In the genomic region with DNA sequence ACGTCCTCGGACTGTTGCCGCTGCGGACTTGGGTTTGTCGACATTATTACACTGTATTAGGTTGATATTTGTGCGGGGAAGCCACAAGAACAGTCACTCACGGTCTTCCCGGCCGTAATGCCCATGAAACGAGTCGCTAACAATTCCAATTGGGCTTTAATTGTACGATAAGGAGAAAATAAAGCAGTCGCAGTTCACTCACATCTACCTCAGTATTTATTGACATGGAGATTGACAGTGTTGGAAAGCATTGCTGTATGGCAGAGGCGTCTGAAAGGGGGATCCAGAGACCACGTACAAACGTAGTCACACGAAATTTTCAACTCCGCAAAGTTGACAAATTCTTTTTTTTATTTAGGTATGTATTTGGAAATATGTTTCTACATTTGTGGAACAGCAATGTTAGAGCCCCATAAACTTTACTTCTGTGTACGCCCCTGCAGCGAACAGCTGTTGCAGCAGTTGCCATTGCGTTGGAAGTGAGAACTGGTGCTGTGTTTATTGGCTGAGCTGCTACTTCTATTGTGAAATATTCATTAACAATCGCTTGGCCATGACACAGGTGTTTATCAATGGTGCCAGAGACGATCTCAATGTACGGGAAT, we compare ENCODE assay signal across 1 fruit fly cellular context.
A peak's percentile ranks its signal among the peaks of the same experiment; 100 is the strongest.
TF ChIP-seq lines count a peak whose summit lies in the region.

CG8372 (minus strand) TSS at position 237 of the 605 bp plus-strand sequence.
CG8360 (plus strand) TSS at position 294 of the 605 bp plus-strand sequence.

TF ChIP-seq in whole organism, embryonic, 481 proteins besides CTCF, POLR2A, EP300 and RAD21 (continued from another document and continues in another):
- TF ChIP-seq chinmo (GFP tag; IDR thresholded peaks at IDR 0.05; lab: Robert Waterston, UW; ENCODE audit: partially characterized antibody): 0 out of 4 replicates have a peak, but pooled peaks have one; percentile 73
- peak; percentile 97 for TF ChIP-seq odd (GFP tag; optimal IDR thresholded peaks at IDR 0.05; lab: Kevin White, UChicago)
- peak; percentile 90 for TF ChIP-seq fd102C (GFP tag; optimal IDR thresholded peaks at IDR 0.05; lab: Kevin White, UChicago)
- peak; percentile 99 for TF ChIP-seq caup (GFP tag; optimal IDR thresholded peaks at IDR 0.05; lab: Kevin White, UChicago; ENCODE audit: severe bottlenecking)
- TF ChIP-seq dysf (GFP tag; IDR thresholded peaks at IDR 0.05; lab: Robert Waterston, UW): peak; percentile 99
- peak; percentile 97 for TF ChIP-seq Nf-YA (GFP tag; IDR thresholded peaks at IDR 0.05; lab: Robert Waterston, UW)
- no peak for TF ChIP-seq CG7963 (GFP tag; IDR thresholded peaks at IDR 0.05; lab: Robert Waterston, UW; ENCODE audit: partially characterized antibody)
- TF ChIP-seq CG10274 (GFP tag; optimal IDR thresholded peaks at IDR 0.05; lab: Kevin White, UChicago): peak; percentile 94
- TF ChIP-seq dm (GFP tag; optimal IDR thresholded peaks at IDR 0.05; lab: Kevin White, UChicago): peak; percentile 98
- TF ChIP-seq gfzf (GFP tag; optimal IDR thresholded peaks at IDR 0.05; lab: Kevin White, UChicago): peak; percentile 46
- TF ChIP-seq CG12942 (GFP tag; optimal IDR thresholded peaks at IDR 0.05; lab: Kevin White, UChicago): peak; percentile 99
- peak; percentile 99 for TF ChIP-seq Six4 (GFP tag; optimal IDR thresholded peaks at IDR 0.05; lab: Kevin White, UChicago)
- peak; percentile 98 for TF ChIP-seq Dbx (GFP tag; IDR thresholded peaks at IDR 0.05; lab: Robert Waterston, UW)
- peak; percentile 99 for TF ChIP-seq stc (GFP tag; IDR thresholded peaks at IDR 0.05; lab: Robert Waterston, UW)
- TF ChIP-seq eve (GFP tag; optimal IDR thresholded peaks at IDR 0.05; lab: Kevin White, UChicago): peak in 1 of 2 experiments; percentile 46
- peak; percentile 97 for TF ChIP-seq CG15601 (tag; optimal IDR thresholded peaks at IDR 0.05; lab: Kevin White, UChicago)
- TF ChIP-seq Oli (tag; optimal IDR thresholded peaks at IDR 0.05; lab: Kevin White, UChicago): peak; percentile 99
- TF ChIP-seq trem (tag; optimal IDR thresholded peaks at IDR 0.05; lab: Kevin White, UChicago): peak; percentile 96
- peak; percentile 99 for TF ChIP-seq CG4617 (GFP tag; optimal IDR thresholded peaks at IDR 0.05; lab: Kevin White, UChicago; ENCODE audit: borderline replicate concordance)
- peak; percentile 98 for TF ChIP-seq CG7556 (GFP tag; optimal IDR thresholded peaks at IDR 0.05; lab: Kevin White, UChicago)
- TF ChIP-seq unpg (GFP tag; optimal IDR thresholded peaks at IDR 0.05; lab: Kevin White, UChicago): peak; percentile 99
- peak; percentile 98 for TF ChIP-seq CG4854 (GFP tag; optimal IDR thresholded peaks at IDR 0.05; lab: Kevin White, UChicago)
- peak; percentile 100 for TF ChIP-seq vvl (GFP tag; IDR thresholded peaks at IDR 0.05; lab: Robert Waterston, UW)
- TF ChIP-seq Fer1 (GFP tag; optimal IDR thresholded peaks at IDR 0.05; lab: Kevin White, UChicago): peak; percentile 99
- peak; percentile 95 for TF ChIP-seq Neu2 (GFP tag; optimal IDR thresholded peaks at IDR 0.05; lab: Kevin White, UChicago; ENCODE audit: borderline replicate concordance)
- TF ChIP-seq CG17328 (GFP tag; IDR thresholded peaks at IDR 0.05; lab: Robert Waterston, UW): peak; percentile 99
- TF ChIP-seq otp (GFP tag; IDR thresholded peaks at IDR 0.05; lab: Robert Waterston, UW): peak; percentile 99
- TF ChIP-seq tap (tag; optimal IDR thresholded peaks at IDR 0.05; lab: Kevin White, UChicago): peak; percentile 98
- no peak for TF ChIP-seq CG8478 (optimal IDR thresholded peaks at IDR 0.05; lab: Kevin White, UChicago)
- peak; percentile 95 for TF ChIP-seq CG6683 (GFP tag; optimal IDR thresholded peaks at IDR 0.05; lab: Kevin White, UChicago)
- peak; percentile 98 for TF ChIP-seq btn (GFP tag; optimal IDR thresholded peaks at IDR 0.05; lab: Kevin White, UChicago)
- peak; percentile 99 for TF ChIP-seq Mrtf (GFP tag; IDR thresholded peaks at IDR 0.05; lab: Robert Waterston, UW)
- peak; percentile 72 for TF ChIP-seq Sry-β (GFP tag; optimal IDR thresholded peaks at IDR 0.05; lab: Kevin White, UChicago)
- no peak for TF ChIP-seq pan (optimal IDR thresholded peaks at IDR 0.05; lab: Kevin White, UChicago)
- peak in 1 of 2 experiments; percentile 100 for TF ChIP-seq pan (GFP tag; optimal IDR thresholded peaks at IDR 0.05 in 1 of 2, IDR thresholded peaks at IDR 0.05 in 1 of 2)
- TF ChIP-seq CG13624 (GFP tag; optimal IDR thresholded peaks at IDR 0.05; lab: Kevin White, UChicago): peak; percentile 99
- TF ChIP-seq Hey (tag; optimal IDR thresholded peaks at IDR 0.05; lab: Kevin White, UChicago): peak; percentile 93
- peak; percentile 99 for TF ChIP-seq HLH54F (GFP tag; optimal IDR thresholded peaks at IDR 0.05; lab: Kevin White, UChicago)
- TF ChIP-seq wek (GFP tag; optimal IDR thresholded peaks at IDR 0.05; lab: Kevin White, UChicago): peak; percentile 91
- peak; percentile 87 for TF ChIP-seq CG30020 (tag; optimal IDR thresholded peaks at IDR 0.05; lab: Kevin White, UChicago)
- TF ChIP-seq sisA (GFP tag; IDR thresholded peaks at IDR 0.05; lab: Robert Waterston, UW): peak; percentile 99
- no peak for TF ChIP-seq Lpt (GFP tag; optimal IDR thresholded peaks at IDR 0.05; lab: Kevin White, UChicago)
- peak; percentile 99 for TF ChIP-seq tup (GFP tag; optimal IDR thresholded peaks at IDR 0.05; lab: Kevin White, UChicago)
- peak; percentile 94 for TF ChIP-seq ssp (GFP tag; IDR thresholded peaks at IDR 0.05; lab: Robert Waterston, UW)
- peak; percentile 98 for TF ChIP-seq p53 (GFP tag; optimal IDR thresholded peaks at IDR 0.05; lab: Kevin White, UChicago)
- peak; percentile 97 for TF ChIP-seq CG31388 (GFP tag; optimal IDR thresholded peaks at IDR 0.05; lab: Kevin White, UChicago)
- TF ChIP-seq CG2875 (GFP tag; optimal IDR thresholded peaks at IDR 0.05; lab: Kevin White, UChicago): peak; percentile 98
- TF ChIP-seq CG7987 (GFP tag; optimal IDR thresholded peaks at IDR 0.05; lab: Kevin White, UChicago): peak; percentile 97
- TF ChIP-seq zen2 (GFP tag; IDR thresholded peaks at IDR 0.05; lab: Robert Waterston, UW; ENCODE audit: partially characterized antibody): no peak
- peak; percentile 98 for TF ChIP-seq CG18476 (GFP tag; optimal IDR thresholded peaks at IDR 0.05; lab: Kevin White, UChicago)
- TF ChIP-seq ato (GFP tag; IDR thresholded peaks at IDR 0.05; lab: Robert Waterston, UW; ENCODE audit: partially characterized antibody): peak; percentile 44; the same call in 1 of the 2 replicates
- peak; percentile 97 for TF ChIP-seq CG17385 (GFP tag; optimal IDR thresholded peaks at IDR 0.05; lab: Kevin White, UChicago)
- no peak for TF ChIP-seq CG14860 (GFP tag; IDR thresholded peaks at IDR 0.05; lab: Robert Waterston, UW; ENCODE audit: partially characterized antibody)
- TF ChIP-seq fd64A (GFP tag; optimal IDR thresholded peaks at IDR 0.05; lab: Kevin White, UChicago): peak; percentile 96
- no peak for TF ChIP-seq hkb (optimal IDR thresholded peaks at IDR 0.05; lab: Kevin White, UChicago)
- TF ChIP-seq hkb (GFP tag; IDR thresholded peaks at IDR 0.05; lab: Robert Waterston, UW): peak; percentile 99
- TF ChIP-seq jumu (GFP tag; optimal IDR thresholded peaks at IDR 0.05; lab: Kevin White, UChicago): peak; percentile 99
- TF ChIP-seq luna (GFP tag; optimal IDR thresholded peaks at IDR 0.05; lab: Kevin White, UChicago): peak; percentile 97
- TF ChIP-seq CG12659 (GFP tag; optimal IDR thresholded peaks at IDR 0.05; lab: Kevin White, UChicago): peak; percentile 99
- peak; percentile 98 for TF ChIP-seq org-1 (GFP tag; optimal IDR thresholded peaks at IDR 0.05; lab: Kevin White, UChicago)
- peak; percentile 99 for TF ChIP-seq H2.0 (GFP tag; IDR thresholded peaks at IDR 0.05; lab: Robert Waterston, UW)
- peak; percentile 97 for TF ChIP-seq CG1024 (GFP tag; IDR thresholded peaks at IDR 0.05; lab: Robert Waterston, UW)
- peak; percentile 97 for TF ChIP-seq CG10565 (GFP tag; optimal IDR thresholded peaks at IDR 0.05; lab: Kevin White, UChicago)
- peak; percentile 90 to 95 for TF ChIP-seq crp (GFP tag; optimal IDR thresholded peaks at IDR 0.05; lab: Kevin White, UChicago)
- TF ChIP-seq D (optimal IDR thresholded peaks at IDR 0.05; lab: Kevin White, UChicago): no peak
- TF ChIP-seq D (GFP tag; optimal IDR thresholded peaks at IDR 0.05; lab: Kevin White, UChicago): peak; percentile 98
- TF ChIP-seq NC2β (GFP tag; optimal IDR thresholded peaks at IDR 0.05; lab: Kevin White, UChicago): peak; percentile 98
- TF ChIP-seq CG2129 (GFP tag; IDR thresholded peaks at IDR 0.05; lab: Robert Waterston, UW; ENCODE audit: partially characterized antibody): no peak
- peak; percentile 93 for TF ChIP-seq CG18011 (GFP tag; optimal IDR thresholded peaks at IDR 0.05; lab: Kevin White, UChicago)
- no peak; the same call in 1 of the 2 replicates for TF ChIP-seq hbn (GFP tag; IDR thresholded peaks at IDR 0.05; lab: Robert Waterston, UW; ENCODE audit: partially characterized antibody)
- TF ChIP-seq CG3065 (GFP tag; optimal IDR thresholded peaks at IDR 0.05; lab: Kevin White, UChicago): peak; percentile 97
- peak; percentile 97 for TF ChIP-seq CG6854 (GFP tag; optimal IDR thresholded peaks at IDR 0.05; lab: Kevin White, UChicago)
- peak; percentile 99 for TF ChIP-seq Gug (GFP tag; IDR thresholded peaks at IDR 0.05; lab: Robert Waterston, UW)
- peak; percentile 98 for TF ChIP-seq CG17829 (tag; optimal IDR thresholded peaks at IDR 0.05; lab: Kevin White, UChicago)
- TF ChIP-seq fru (optimal IDR thresholded peaks at IDR 0.05; lab: Kevin White, UChicago): no peak
- TF ChIP-seq scrt (GFP tag; optimal IDR thresholded peaks at IDR 0.05; lab: Kevin White, UChicago): peak; percentile 96
- peak; percentile 98 for TF ChIP-seq ATbp (GFP tag; optimal IDR thresholded peaks at IDR 0.05; lab: Kevin White, UChicago)
- peak; percentile 98 for TF ChIP-seq CG10979 (tag; optimal IDR thresholded peaks at IDR 0.05; lab: Kevin White, UChicago)
- TF ChIP-seq inv (GFP tag; IDR thresholded peaks at IDR 0.05; lab: Robert Waterston, UW; ENCODE audit: partially characterized antibody): peak; percentile 46; the same call in 1 of the 2 replicates
- TF ChIP-seq CG2199 (GFP tag; IDR thresholded peaks at IDR 0.05; lab: Robert Waterston, UW): peak; percentile 99
- peak; percentile 94 for TF ChIP-seq CG17912 (GFP tag; optimal IDR thresholded peaks at IDR 0.05; lab: Kevin White, UChicago)
- TF ChIP-seq CG9876 (GFP tag; optimal IDR thresholded peaks at IDR 0.05; lab: Kevin White, UChicago): peak; percentile 99
- peak; percentile 99 for TF ChIP-seq repo (GFP tag; optimal IDR thresholded peaks at IDR 0.05; lab: Kevin White, UChicago)
- TF ChIP-seq CG4328 (GFP tag; optimal IDR thresholded peaks at IDR 0.05; lab: Kevin White, UChicago): peak; percentile 97
- TF ChIP-seq gem (tag; optimal IDR thresholded peaks at IDR 0.05; lab: Kevin White, UChicago): peak; percentile 99
- TF ChIP-seq CG1603 (tag; optimal IDR thresholded peaks at IDR 0.05; lab: Kevin White, UChicago): peak; percentile 97
- peak; percentile 99 for TF ChIP-seq pb (GFP tag; optimal IDR thresholded peaks at IDR 0.05; lab: Kevin White, UChicago)
- peak; percentile 93 for TF ChIP-seq ham (GFP tag; IDR thresholded peaks at IDR 0.05; lab: Robert Waterston, UW)
- no peak for TF ChIP-seq prd (optimal IDR thresholded peaks at IDR 0.05; lab: Kevin White, UChicago)
- TF ChIP-seq prd (GFP tag; IDR thresholded peaks at IDR 0.05; lab: Robert Waterston, UW): peak; percentile 100
- peak; percentile 96 for TF ChIP-seq CG15696 (tag; optimal IDR thresholded peaks at IDR 0.05; lab: Kevin White, UChicago)
- peak; percentile 99 for TF ChIP-seq dpn (GFP tag; optimal IDR thresholded peaks at IDR 0.05; lab: Kevin White, UChicago)
- TF ChIP-seq CG11247 (GFP tag; IDR thresholded peaks at IDR 0.05; lab: Robert Waterston, UW): peak; percentile 99
- peak; percentile 96 for TF ChIP-seq run (tag; optimal IDR thresholded peaks at IDR 0.05; lab: Kevin White, UChicago)
- peak; percentile 99 for TF ChIP-seq corto (GFP tag; optimal IDR thresholded peaks at IDR 0.05; lab: Kevin White, UChicago)
- peak; percentile 98 for TF ChIP-seq trh (GFP tag; optimal IDR thresholded peaks at IDR 0.05; lab: Kevin White, UChicago)
- peak; percentile 92 for TF ChIP-seq grn (GFP tag; optimal IDR thresholded peaks at IDR 0.05; lab: Kevin White, UChicago)
- peak; percentile 97 for TF ChIP-seq cwo (GFP tag; optimal IDR thresholded peaks at IDR 0.05; lab: Kevin White, UChicago)
- peak; percentile 97 for TF ChIP-seq CrebB (tag; optimal IDR thresholded peaks at IDR 0.05; lab: Kevin White, UChicago)
- TF ChIP-seq CG33557 (GFP tag; optimal IDR thresholded peaks at IDR 0.05; lab: Kevin White, UChicago): peak; percentile 95
- peak; percentile 82 for TF ChIP-seq ftz-f1 (GFP tag; optimal IDR thresholded peaks at IDR 0.05; lab: Kevin White, UChicago)
- TF ChIP-seq Mes4 (GFP tag; optimal IDR thresholded peaks at IDR 0.05; lab: Kevin White, UChicago): peak; percentile 98
- peak; percentile 99 for TF ChIP-seq nau (GFP tag; optimal IDR thresholded peaks at IDR 0.05; lab: Kevin White, UChicago)
- peak; percentile 97 for TF ChIP-seq grau (tag; optimal IDR thresholded peaks at IDR 0.05; lab: Kevin White, UChicago)
- peak; percentile 97 for TF ChIP-seq bowl (GFP tag; IDR thresholded peaks at IDR 0.05; lab: Robert Waterston, UW)
- TF ChIP-seq Xbp1 (GFP tag; optimal IDR thresholded peaks at IDR 0.05; lab: Kevin White, UChicago): peak; percentile 100
- peak; percentile 99 for TF ChIP-seq Dad (GFP tag; optimal IDR thresholded peaks at IDR 0.05; lab: Kevin White, UChicago)
- peak; percentile 98 for TF ChIP-seq CG16815 (GFP tag; optimal IDR thresholded peaks at IDR 0.05; lab: Kevin White, UChicago)
- peak; percentile 99 for TF ChIP-seq CG2120 (GFP tag; optimal IDR thresholded peaks at IDR 0.05; lab: Kevin White, UChicago)
- peak; percentile 99 for TF ChIP-seq NFAT (GFP tag; IDR thresholded peaks at IDR 0.05; lab: Robert Waterston, UW)
- TF ChIP-seq TFAM (GFP tag; optimal IDR thresholded peaks at IDR 0.05; lab: Kevin White, UChicago): peak; percentile 90
- peak; percentile 99 for TF ChIP-seq CG11695 (GFP tag; IDR thresholded peaks at IDR 0.05; lab: Robert Waterston, UW)
- peak; percentile 92 for TF ChIP-seq CG15073 (GFP tag; optimal IDR thresholded peaks at IDR 0.05; lab: Kevin White, UChicago)
- peak; percentile 99 for TF ChIP-seq Atf3 (GFP tag; optimal IDR thresholded peaks at IDR 0.05; lab: Kevin White, UChicago)
- peak; percentile 97 for TF ChIP-seq CG15011 (GFP tag; optimal IDR thresholded peaks at IDR 0.05; lab: Kevin White, UChicago)
- TF ChIP-seq toy (GFP tag; IDR thresholded peaks at IDR 0.05; lab: Robert Waterston, UW): peak; percentile 96
- peak; percentile 99 for TF ChIP-seq HLH3B (GFP tag; IDR thresholded peaks at IDR 0.05; lab: Robert Waterston, UW)
- peak; percentile 98 for TF ChIP-seq Fer3 (tag; optimal IDR thresholded peaks at IDR 0.05; lab: Kevin White, UChicago)
- TF ChIP-seq ara (GFP tag; IDR thresholded peaks at IDR 0.05; lab: Robert Waterston, UW): peak; percentile 99
- peak; percentile 99 for TF ChIP-seq HmgD (GFP tag; optimal IDR thresholded peaks at IDR 0.05; lab: Kevin White, UChicago)
- TF ChIP-seq Dek (tag; optimal IDR thresholded peaks at IDR 0.05; lab: Kevin White, UChicago): peak; percentile 98
